Fruit fly (Drosophila melanogaster) whole organism, embryonic: ENCODE data around the gene sud1.
A peak's percentile ranks its signal among the peaks of the same experiment; 100 is the strongest.

Experiments used
- B-H2 ChIP-seq: fragments of 200-800 bp; sonication (Bioruptor generic); optimal IDR thresholded peaks from 2 replicates; lab custom pipeline; 2018; ENCODE audit warnings: missing biosample characterization, mild to moderate bottlenecking, missing genetic modification characterization
- CG10274 ChIP-seq: fragments of 200-800 bp; sonication (Bioruptor generic); optimal IDR thresholded peaks from 3 replicates; lab custom pipeline; 2017; ENCODE audit warnings: missing biosample characterization, mild to moderate bottlenecking, missing genetic modification characterization
- CG12299 ChIP-seq: fragments of 200-800 bp; sonication (Bioruptor generic); optimal IDR thresholded peaks from 2 replicates; lab custom pipeline; 2018; ENCODE audit warnings: missing biosample characterization, mild to moderate bottlenecking, missing genetic modification characterization
- CG12391 ChIP-seq: fragments of 200-800 bp; sonication (Bioruptor generic); optimal IDR thresholded peaks from 3 replicates; lab custom pipeline; 2018; ENCODE audit warnings: missing biosample characterization, mild to moderate bottlenecking, missing genetic modification characterization, moderate library complexity
- CG12659 ChIP-seq: fragments of 200-800 bp; sonication (Bioruptor generic); optimal IDR thresholded peaks from 3 replicates; lab custom pipeline; 2017; ENCODE audit warnings: mild to moderate bottlenecking, missing biosample characterization, missing genetic modification reagents, missing genetic modification characterization
- CG12744 ChIP-seq: fragments of 200-800 bp; sonication (Bioruptor generic); optimal IDR thresholded peaks from 2 replicates; lab custom pipeline; 2016; ENCODE audit warnings: missing biosample characterization, missing genetic modification characterization
- CG13424 ChIP-seq: fragments of 200-800 bp; sonication (Bioruptor generic); optimal IDR thresholded peaks from 2 replicates; lab custom pipeline; 2019; ENCODE audit warnings: missing biosample characterization, mild to moderate bottlenecking, missing genetic modification characterization, moderate library complexity
- CG14710 ChIP-seq: fragments of 200-800 bp; sonication (Bioruptor generic); optimal IDR thresholded peaks from 3 replicates; lab custom pipeline; 2019; ENCODE audit warnings: missing biosample characterization, mild to moderate bottlenecking, missing genetic modification characterization, moderate library complexity
- CG1529 ChIP-seq: fragments of 200-800 bp; sonication (Bioruptor generic); optimal IDR thresholded peaks from 3 replicates; lab custom pipeline; 2018; ENCODE audit warnings: missing biosample characterization, missing genetic modification characterization
- CG15601 ChIP-seq: fragments of 200-800 bp; sonication (Bioruptor generic); optimal IDR thresholded peaks from 3 replicates; lab custom pipeline; 2019; ENCODE audit warnings: missing biosample characterization, mild to moderate bottlenecking, missing genetic modification characterization, moderate library complexity
- CG17829 ChIP-seq: fragments of 200-800 bp; optimal IDR thresholded peaks from 2 replicates; lab custom pipeline; 2019; ENCODE audit warnings: missing biosample characterization, mild to moderate bottlenecking, missing genetic modification characterization, moderate library complexity
- CG2120 ChIP-seq: fragments of 200-800 bp; sonication (Bioruptor generic); optimal IDR thresholded peaks from 3 replicates; lab custom pipeline; 2016; ENCODE audit warnings: missing biosample characterization, missing genetic modification characterization
- CG2202 ChIP-seq: fragments of 200-800 bp; sonication (Bioruptor generic); optimal IDR thresholded peaks from 2 replicates; lab custom pipeline; 2018; ENCODE audit warnings: missing biosample characterization, mild to moderate bottlenecking, missing genetic modification characterization
- CG2875 ChIP-seq: fragments of 200-800 bp; sonication (Bioruptor generic); optimal IDR thresholded peaks from 2 replicates; lab custom pipeline; 2017; ENCODE audit warnings: missing biosample characterization, mild to moderate bottlenecking, missing genetic modification characterization, missing genetic modification reagents
- CG30403 ChIP-seq: fragments of 200-800 bp; sonication (Bioruptor generic); optimal IDR thresholded peaks from 3 replicates; lab custom pipeline; 2016; ENCODE audit warnings: missing biosample characterization, missing genetic modification characterization
- CG32767 ChIP-seq: fragments of 200-800 bp; sonication (Bioruptor generic); IDR thresholded peaks from 2 replicates; pipeline ENCODE4 v1.3.6; 2022; ENCODE audit warnings: missing biosample characterization, missing genetic modification characterization
- CG4707 ChIP-seq: fragments of 200-800 bp; sonication (Bioruptor generic); optimal IDR thresholded peaks from 2 replicates; lab custom pipeline; 2018; ENCODE audit warnings: missing biosample characterization, mild to moderate bottlenecking, missing genetic modification characterization, moderate library complexity
- CG6654 ChIP-seq: fragments of 200-800 bp; sonication (Bioruptor generic); optimal IDR thresholded peaks from 2 replicates; lab custom pipeline; 2017; ENCODE audit warnings: missing biosample characterization, mild to moderate bottlenecking, missing genetic modification characterization
- CG7963 ChIP-seq: fragments of 200-800 bp; sonication (Bioruptor generic); IDR thresholded peaks from 3 replicates; pipeline ENCODE4 v1.3.6; 2022; ENCODE audit warnings: missing biosample characterization, missing genetic modification characterization; ENCODE audit not compliant: partially characterized antibody
- CG9797 ChIP-seq: fragments of 200-800 bp; sonication (Bioruptor generic); optimal IDR thresholded peaks from 3 replicates; lab custom pipeline; 2018; ENCODE audit warnings: missing biosample characterization, mild to moderate bottlenecking, missing genetic modification characterization
- CG9817 ChIP-seq: fragments of 200-800 bp; sonication (Bioruptor generic); optimal IDR thresholded peaks from 2 replicates; lab custom pipeline; 2018; ENCODE audit warnings: missing biosample characterization, mild to moderate bottlenecking, missing genetic modification characterization, moderate library complexity
- CG9932 ChIP-seq: fragments of 200-800 bp; sonication (Bioruptor generic); IDR thresholded peaks from 2 replicates; pipeline ENCODE4 v1.3.6; 2022; ENCODE audit warnings: missing biosample characterization, missing genetic modification characterization
- Chrac-16 ChIP-seq: fragments of 200-800 bp; sonication (Bioruptor generic); optimal IDR thresholded peaks from 3 replicates; lab custom pipeline; 2016; ENCODE audit warnings: missing biosample characterization, missing genetic modification characterization
- Dfd ChIP-seq, 2 experiments: fragments of >200 bp; optimal IDR thresholded peaks; 2 replicates each; lab custom pipeline; 2017; ENCODE audit warnings: missing biosample characterization in 2 of 2, missing genetic modification characterization in 2 of 2
- Mes4 ChIP-seq: fragments of 200-800 bp; sonication (Bioruptor generic); optimal IDR thresholded peaks from 2 replicates; lab custom pipeline; 2016; ENCODE audit warnings: missing biosample characterization, missing genetic modification characterization
- Mrtf ChIP-seq: fragments of 200-800 bp; sonication (Bioruptor generic); IDR thresholded peaks from 3 replicates; pipeline ENCODE4 v1.3.6; 2022; ENCODE audit warnings: missing biosample characterization, missing genetic modification characterization
- Myb ChIP-seq: fragments of 200-800 bp; sonication (Bioruptor generic); optimal IDR thresholded peaks from 2 replicates; lab custom pipeline; 2016; ENCODE audit warnings: missing biosample characterization, missing genetic modification characterization
- Neu2 ChIP-seq: fragments of 200-800 bp; sonication (Bioruptor generic); optimal IDR thresholded peaks from 3 replicates; lab custom pipeline; 2016; ENCODE audit warnings: missing biosample characterization, missing genetic modification characterization, borderline replicate concordance
- PHDP ChIP-seq: fragments of 200-800 bp; sonication (Bioruptor generic); optimal IDR thresholded peaks from 3 replicates; lab custom pipeline; 2018; ENCODE audit warnings: missing biosample characterization, mild to moderate bottlenecking, missing genetic modification characterization, moderate library complexity
- Rx ChIP-seq: fragments of 200-800 bp; sonication (Bioruptor generic); IDR thresholded peaks from 2 replicates; pipeline ENCODE4 v1.3.6; 2022; ENCODE audit warnings: missing biosample characterization, missing genetic modification characterization
- Scr ChIP-seq: fragments of 200-800 bp; sonication (Bioruptor generic); IDR thresholded peaks from 2 replicates; pipeline ENCODE4 v1.3.6; 2022; ENCODE audit warnings: missing biosample characterization, missing genetic modification characterization; ENCODE audit not compliant: partially characterized antibody
- ato ChIP-seq: fragments of 200-800 bp; sonication (Bioruptor generic); IDR thresholded peaks from 2 replicates; pipeline ENCODE4 v1.3.6; 2022; ENCODE audit warnings: missing biosample characterization, missing genetic modification characterization; ENCODE audit not compliant: partially characterized antibody
- cad ChIP-seq: fragments of >200 bp; optimal IDR thresholded peaks from 2 replicates; lab custom pipeline; 2017; ENCODE audit warnings: missing biosample characterization, missing genetic modification characterization
- dati ChIP-seq: fragments of 200-800 bp; sonication (Bioruptor generic); IDR thresholded peaks from 2 replicates; pipeline ENCODE4 v1.3.6; 2022; ENCODE audit warnings: missing biosample characterization, missing genetic modification characterization
- dimm ChIP-seq: fragments of 200-800 bp; sonication (Bioruptor generic); IDR thresholded peaks from 2 replicates; pipeline ENCODE4 v1.3.6; 2022; ENCODE audit warnings: missing biosample characterization, missing genetic modification characterization
- disco-r ChIP-seq: fragments of 200-800 bp; sonication (Bioruptor generic); optimal IDR thresholded peaks from 2 replicates; lab custom pipeline; 2016; ENCODE audit warnings: missing biosample characterization, missing genetic modification characterization
- dm ChIP-seq: fragments of 200-800 bp; sonication (Bioruptor generic); optimal IDR thresholded peaks from 3 replicates; lab custom pipeline; 2016; ENCODE audit warnings: missing biosample characterization, missing genetic modification characterization
- jigr1 ChIP-seq: fragments of 200-800 bp; sonication (Bioruptor generic); IDR thresholded peaks from 3 replicates; pipeline ENCODE4 v1.3.6; 2022; ENCODE audit warnings: missing biosample characterization, missing genetic modification characterization
- lbe ChIP-seq: fragments of 200-800 bp; sonication (Bioruptor generic); optimal IDR thresholded peaks from 2 replicates; lab custom pipeline; 2016; ENCODE audit warnings: missing biosample characterization, mild to moderate bottlenecking, missing genetic modification characterization
- lov ChIP-seq, 2 experiments: fragments of 200-800 bp in 1 of 2; fragments of >200 bp in 1 of 2; sonication (Bioruptor generic) in 1 of 2; IDR thresholded peaks in 1 of 2; optimal IDR thresholded peaks in 1 of 2; 2 replicates in 1 of 2; 3 replicates in 1 of 2; pipeline versions ENCODE4 v1.3.6 to Lab custom; 2017 to 2022; ENCODE audit warnings: missing biosample characterization in 1 of 2, missing genetic modification characterization in 1 of 2
- oc ChIP-seq: fragments of 200-800 bp; sonication (Bioruptor generic); optimal IDR thresholded peaks from 2 replicates; lab custom pipeline; 2018; ENCODE audit warnings: missing biosample characterization, mild to moderate bottlenecking, missing genetic modification characterization, moderate library complexity
- pb ChIP-seq: fragments of 200-800 bp; sonication (Bioruptor generic); optimal IDR thresholded peaks from 3 replicates; lab custom pipeline; 2016; ENCODE audit warnings: missing biosample characterization, missing genetic modification characterization
- pum ChIP-seq: fragments of 200-800 bp; sonication (Bioruptor generic); optimal IDR thresholded peaks from 2 replicates; lab custom pipeline; 2016; ENCODE audit warnings: missing biosample characterization, missing genetic modification characterization
- run ChIP-seq: fragments of 200-800 bp; sonication (Bioruptor generic); optimal IDR thresholded peaks from 3 replicates; lab custom pipeline; 2018; ENCODE audit warnings: missing biosample characterization, mild to moderate bottlenecking, missing genetic modification characterization
- sens-2 ChIP-seq: fragments of 200-800 bp; sonication (Bioruptor generic); IDR thresholded peaks from 2 replicates; pipeline ENCODE4 v1.3.6; 2022; ENCODE audit warnings: missing biosample characterization, missing genetic modification characterization
- sr ChIP-seq: fragments of 200-800 bp; sonication (Bioruptor generic); IDR thresholded peaks from 3 replicates; pipeline ENCODE4 v1.3.6; 2022; ENCODE audit warnings: missing biosample characterization, missing genetic modification characterization
- tio ChIP-seq: fragments of 200-800 bp; sonication (Bioruptor generic); optimal IDR thresholded peaks from 2 replicates; lab custom pipeline; 2017; ENCODE audit warnings: missing biosample characterization, missing genetic modification characterization, inconsistent platforms
- tll ChIP-seq, 2 experiments: fragments of 200-800 bp in 1 of 2; fragments of >200 bp in 1 of 2; sonication (Bioruptor generic) in 1 of 2; optimal IDR thresholded peaks; 2 replicates each; lab custom pipeline; 2017 to 2019; ENCODE audit warnings: missing biosample characterization in 2 of 2, missing genetic modification characterization in 2 of 2, mild to moderate bottlenecking in 1 of 2, moderate library complexity in 1 of 2
- tna ChIP-seq: fragments of 200-800 bp; sonication (Bioruptor generic); IDR thresholded peaks from 2 replicates; pipeline ENCODE4 v1.3.6; 2022; ENCODE audit warnings: missing biosample characterization, missing genetic modification characterization; ENCODE audit not compliant: partially characterized antibody

The sud1 gene

DNA sequence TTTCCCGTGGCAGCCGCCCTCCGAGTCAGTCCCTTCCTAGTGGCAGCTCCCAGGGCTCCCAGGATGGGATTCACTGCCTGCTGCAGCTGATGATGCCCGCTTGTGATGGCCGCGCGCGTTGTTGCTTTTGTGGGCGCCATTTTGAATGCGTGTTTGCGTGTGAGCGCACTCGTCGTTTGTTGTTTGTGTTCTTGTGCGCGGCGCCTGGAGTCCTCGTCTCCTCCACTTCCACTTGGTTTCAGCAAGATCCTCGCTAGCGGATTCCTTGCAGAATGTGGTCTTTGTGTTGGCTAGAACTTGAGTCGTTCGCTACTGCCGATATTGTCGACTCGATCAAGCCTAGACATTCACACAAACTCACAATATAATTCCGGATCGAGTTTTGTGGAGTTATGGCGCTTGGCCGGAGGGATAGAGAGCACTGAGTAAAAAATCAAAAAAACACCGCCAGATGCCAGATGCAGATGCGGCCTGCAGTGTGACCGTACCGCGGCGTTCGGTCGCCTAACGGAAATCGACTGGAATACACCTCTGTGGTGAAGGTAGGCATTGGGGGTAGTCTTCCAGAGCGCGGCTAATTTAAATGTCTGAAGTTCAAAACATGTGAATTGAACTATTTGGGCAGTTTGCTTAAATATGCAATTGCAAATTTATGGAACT, 47.1 kb downstream of the sud1 start, which contains the start of gene CycB3 (continued):
- TF ChIP-seq CG9932 (GFP tag; lab: Robert Waterston, UW) (no peak), sr (GFP tag; lab: Robert Waterston, UW) (peak; percentile 48; the same call in 1 of the 3 replicates), oc (tag; lab: Kevin White, UChicago) (no peak), CG12391 (peak; percentile 31), CG2875 (GFP tag; lab: Kevin White, UChicago) (no peak), dimm (GFP tag; lab: Robert Waterston, UW) (no peak), pum (GFP tag; lab: Kevin White, UChicago) (no peak), CG1529 (GFP tag; lab: Kevin White, UChicago) (no peak), CG15601 (tag; lab: Kevin White, UChicago) (peak; percentile 4), Scr (GFP tag; lab: Robert Waterston, UW) (peak; percentile 44; the same call in 1 of the 2 replicates), CG7963 (GFP tag; lab: Robert Waterston, UW) (no peak), CG12744 (no peak), CG17829 (tag; lab: Kevin White, UChicago) (peak; percentile 54), CG12299 (tag; lab: Kevin White, UChicago) (no peak), tio (GFP tag; lab: Kevin White, UChicago) (no peak), CG4707 (GFP tag; lab: Kevin White, UChicago) (no peak), CG2202 (tag; lab: Kevin White, UChicago) (no peak), lbe (GFP tag; lab: Kevin White, UChicago) (no peak), PHDP (tag; lab: Kevin White, UChicago) (no peak), CG12659 (peak; percentile 51), lov (optimal IDR thresholded peaks at IDR 0.05; lab: Kevin White, UChicago) (no peak), lov (GFP tag; IDR thresholded peaks at IDR 0.05; lab: Robert Waterston, UW) (no peak), tna (GFP tag; lab: Robert Waterston, UW) (0 out of 2 replicates have a peak, but pooled peaks have one; percentile 30), pb (GFP tag; lab: Kevin White, UChicago) (no peak), run (no peak), jigr1 (GFP tag; lab: Robert Waterston, UW) (no peak), CG6654 (GFP tag; lab: Kevin White, UChicago) (no peak), dati (no peak), CG14710 (tag; lab: Kevin White, UChicago) (peak; percentile 84), dm (peak; percentile 53), Rx (GFP tag; lab: Robert Waterston, UW) (no peak), CG13424 (no peak), CG10274 (GFP tag; lab: Kevin White, UChicago) (no peak), Chrac-16 (GFP tag; lab: Kevin White, UChicago) (no peak), Mrtf (GFP tag; lab: Robert Waterston, UW) (no peak), Neu2 (GFP tag; lab: Kevin White, UChicago) (no peak), Myb (GFP tag; lab: Kevin White, UChicago) (peak; percentile 93), CG2120 (GFP tag; lab: Kevin White, UChicago) (no peak), Mes4 (no peak), Dfd (GFP tag; optimal IDR thresholded peaks at IDR 0.05; lab: Kevin White, UChicago) (no peak), tll (GFP tag; optimal IDR thresholded peaks at IDR 0.05; lab: Kevin White, UChicago) (peak in 1 of 2 experiments; percentile 33), CG9817 (tag; lab: Kevin White, UChicago) (peak; percentile 28), cad (GFP tag; lab: Kevin White, UChicago) (no peak), disco-r (GFP tag; lab: Kevin White, UChicago) (no peak), sens-2 (GFP tag; lab: Robert Waterston, UW) (no peak), CG32767 (no peak), CG9797 (GFP tag; lab: Kevin White, UChicago) (peak; percentile 98), CG30403 (GFP tag; lab: Kevin White, UChicago) (no peak), ato (GFP tag; lab: Robert Waterston, UW) (no peak), B-H2 (GFP tag; lab: Kevin White, UChicago) (no peak)
